Worm (Caenorhabditis elegans) whole organism, young adult: ENCODE results near the gene wbp-11.

Source experiments
- B0019.2 ChIP-seq: fragments of 200-800 bp; sonication (Bioruptor generic); conservative IDR thresholded peaks from 2 replicates; pipeline ENCODE4 v1.3.6; 2022; ENCODE audit warnings: missing genetic modification reagents, missing genetic modification characterization, missing compliant biosample characterization
- C06A6.2 ChIP-seq: fragments of 200-800 bp; sonication (Bioruptor generic); conservative IDR thresholded peaks from 2 replicates; pipeline ENCODE4 v1.3.6; 2022; ENCODE audit warnings: missing genetic modification characterization, missing compliant biosample characterization
- C17E4.6 ChIP-seq: fragments of 200-800 bp; sonication (Bioruptor generic); IDR thresholded peaks from 2 replicates; pipeline ENCODE4 v1.3.6; 2022; ENCODE audit warnings: missing genetic modification reagents, missing genetic modification characterization, missing compliant biosample characterization
- F23B12.7 ChIP-seq: sonication (generic microtip); optimal IDR thresholded peaks from 2 replicates; lab custom pipeline; 2017; ENCODE audit warnings: missing genetic modification characterization, mild to moderate bottlenecking, missing compliant biosample characterization, antibody characterized with exemption, moderate library complexity; ENCODE audit not compliant: insufficient read depth
- F33H1.4 ChIP-seq: fragments of 200-800 bp; sonication (Bioruptor generic); IDR thresholded peaks from 2 replicates; pipeline ENCODE4 v1.3.6; 2022; ENCODE audit warnings: missing genetic modification reagents, missing genetic modification characterization, missing compliant biosample characterization
- K11D2.4 ChIP-seq: fragments of 200-800 bp; sonication (Bioruptor generic); IDR thresholded peaks from 2 replicates; pipeline ENCODE4 v1.3.6; 2022; ENCODE audit warnings: missing genetic modification reagents, missing genetic modification characterization, missing compliant biosample characterization
- Y79H2A.3 ChIP-seq: fragments of 200-800 bp; sonication (Bioruptor generic); conservative IDR thresholded peaks from 2 replicates; pipeline ENCODE4 v1.3.6; 2022; ENCODE audit warnings: missing genetic modification reagents, missing genetic modification characterization, missing compliant biosample characterization
- Y95B8A.8 ChIP-seq: fragments of 200-800 bp; sonication (Bioruptor generic); IDR thresholded peaks from 2 replicates; pipeline ENCODE4 v1.3.6; 2022; ENCODE audit warnings: missing genetic modification reagents, missing genetic modification characterization, missing compliant biosample characterization
- aptf-2 ChIP-seq: fragments of 200-800 bp; sonication (Bioruptor generic); conservative IDR thresholded peaks from 2 replicates; pipeline ENCODE4 v1.3.6; 2022; ENCODE audit warnings: missing genetic modification reagents, missing genetic modification characterization, missing compliant biosample characterization
- attf-3 ChIP-seq: fragments of 200-800 bp; sonication (Bioruptor generic); conservative IDR thresholded peaks from 2 replicates; pipeline ENCODE4 v1.3.6; 2022; ENCODE audit warnings: missing genetic modification reagents, missing genetic modification characterization, missing compliant biosample characterization
- attf-5 ChIP-seq: fragments of 200-800 bp; sonication (Bioruptor generic); optimal IDR thresholded peaks from 2 replicates; lab custom pipeline; 2018; ENCODE audit warnings: mild to moderate bottlenecking, missing genetic modification characterization, missing compliant biosample characterization
- ceh-27 ChIP-seq: fragments of 200-800 bp; sonication (Bioruptor generic); optimal IDR thresholded peaks from 2 replicates; lab custom pipeline; 2018; ENCODE audit warnings: mild to moderate bottlenecking, missing genetic modification characterization, moderate library complexity, missing compliant biosample characterization
- dpl-1 ChIP-seq: fragments of 150-350 bp; optimal IDR thresholded peaks from 2 replicates; lab custom pipeline; 2014; ENCODE audit warnings: missing biosample characterization, missing genetic modification reagents, missing genetic modification characterization
- efl-1 ChIP-seq: fragments of 150-350 bp; optimal IDR thresholded peaks from 2 replicates; lab custom pipeline; 2014; ENCODE audit warnings: missing biosample characterization, missing genetic modification reagents, missing genetic modification characterization
- egl-18 ChIP-seq: fragments of 200-800 bp; sonication (Bioruptor generic); IDR thresholded peaks from 2 replicates; pipeline ENCODE4 v1.3.6; 2022; ENCODE audit warnings: missing genetic modification reagents, missing genetic modification characterization, missing compliant biosample characterization
- egrh-3 ChIP-seq: fragments of 200-800 bp; sonication (Bioruptor generic); IDR thresholded peaks from 2 replicates; pipeline ENCODE4 v1.3.6; 2022; ENCODE audit warnings: missing genetic modification reagents, missing genetic modification characterization, missing compliant biosample characterization
- ekl-4 ChIP-seq: fragments of 200-800 bp; sonication (Bioruptor generic); IDR thresholded peaks from 2 replicates; pipeline ENCODE4 v1.3.6; 2022; ENCODE audit warnings: missing genetic modification reagents, missing genetic modification characterization, missing compliant biosample characterization
- hlh-12 ChIP-seq: sonication (generic microtip); optimal IDR thresholded peaks from 2 replicates; lab custom pipeline; 2016; ENCODE audit warnings: missing genetic modification characterization, missing compliant biosample characterization
- hrde-1 ChIP-seq: sonication (generic microtip); optimal IDR thresholded peaks from 2 replicates; lab custom pipeline; 2016; ENCODE audit warnings: missing genetic modification characterization, mild to moderate bottlenecking, missing compliant biosample characterization, moderate library complexity, missing genotype, missing genetic modification reagents, borderline replicate concordance
- hsf-1 ChIP-seq: fragments of 200-800 bp; sonication (Bioruptor generic); IDR thresholded peaks from 2 replicates; pipeline ENCODE4 v1.3.6; 2022; ENCODE audit warnings: missing genetic modification reagents, missing genetic modification characterization, missing compliant biosample characterization
- let-526 ChIP-seq: fragments of 200-800 bp; sonication (Bioruptor generic); IDR thresholded peaks from 2 replicates; pipeline ENCODE4 v1.3.6; 2022; ENCODE audit warnings: missing genetic modification reagents, missing genetic modification characterization, missing compliant biosample characterization
- lin-35 ChIP-seq, 3 experiments: fragments of 150-350 bp in 2 of 3; sonication (generic microtip) in 1 of 3; optimal IDR thresholded peaks; 2 replicates each; lab custom pipeline; 2014 to 2018; ENCODE audit warnings: missing biosample characterization in 3 of 3, missing genetic modification characterization in 3 of 3, missing genetic modification reagents in 3 of 3
- lin-54 ChIP-seq: fragments of 200-800 bp; sonication (Bioruptor generic); optimal IDR thresholded peaks from 2 replicates; lab custom pipeline; 2018; ENCODE audit warnings: mild to moderate bottlenecking, missing genetic modification characterization, missing compliant biosample characterization
- lir-1 ChIP-seq: fragments of 200-800 bp; sonication (Bioruptor generic); conservative IDR thresholded peaks from 2 replicates; pipeline ENCODE4 v1.3.6; 2022; ENCODE audit warnings: missing genetic modification reagents, missing genetic modification characterization, missing compliant biosample characterization
- lsl-1 ChIP-seq: fragments of 200-800 bp; sonication (Bioruptor generic); optimal IDR thresholded peaks from 2 replicates; lab custom pipeline; 2018; ENCODE audit warnings: mild to moderate bottlenecking, missing genetic modification characterization, moderate library complexity, missing compliant biosample characterization
- lsy-27 ChIP-seq: sonication (generic microtip); optimal IDR thresholded peaks from 2 replicates; lab custom pipeline; 2017; ENCODE audit warnings: missing genetic modification characterization, mild to moderate bottlenecking, missing compliant biosample characterization, antibody characterized with exemption, missing genotype, borderline replicate concordance; ENCODE audit not compliant: insufficient read depth
- madf-10 ChIP-seq: sonication (generic microtip); optimal IDR thresholded peaks from 2 replicates; lab custom pipeline; 2016; ENCODE audit warnings: mild to moderate bottlenecking, missing genetic modification characterization, missing compliant biosample characterization
- madf-6 ChIP-seq: fragments of 200-800 bp; sonication (Bioruptor generic); IDR thresholded peaks from 2 replicates; pipeline ENCODE4 v1.3.6; 2022; ENCODE audit warnings: missing genetic modification reagents, missing genetic modification characterization, missing compliant biosample characterization
- madf-8 ChIP-seq: fragments of 200-800 bp; sonication (Bioruptor generic); conservative IDR thresholded peaks from 2 replicates; pipeline ENCODE4 v1.3.6; 2022; ENCODE audit warnings: missing genetic modification reagents, missing genetic modification characterization, missing compliant biosample characterization
- nfya-1 ChIP-seq: sonication (generic microtip); optimal IDR thresholded peaks from 2 replicates; lab custom pipeline; 2017; ENCODE audit warnings: antibody characterized with exemption, missing compliant biosample characterization, missing genetic modification characterization, borderline replicate concordance; ENCODE audit not compliant: insufficient read depth
- nfyb-1 ChIP-seq: fragments of 200-800 bp; sonication (Bioruptor generic); IDR thresholded peaks from 2 replicates; pipeline ENCODE4 v1.3.6; 2022; ENCODE audit warnings: missing genetic modification reagents, missing genetic modification characterization, missing compliant biosample characterization
- nhr-179 ChIP-seq: sonication (generic microtip); optimal IDR thresholded peaks from 2 replicates; lab custom pipeline; 2016; ENCODE audit warnings: mild to moderate bottlenecking, missing genetic modification characterization, missing compliant biosample characterization
- nhr-80 ChIP-seq: sonication (generic microtip); optimal IDR thresholded peaks from 2 replicates; lab custom pipeline; 2016; ENCODE audit warnings: missing genetic modification characterization, missing compliant biosample characterization
- nhr-90 ChIP-seq: sonication (generic microtip); optimal IDR thresholded peaks from 2 replicates; lab custom pipeline; 2016; ENCODE audit warnings: missing genotype, mild to moderate bottlenecking, missing genetic modification characterization, missing compliant biosample characterization
- rec-8 ChIP-seq, 2 experiments: sonication (generic microtip); optimal IDR thresholded peaks; 2 replicates each; lab custom pipeline; 2016; ENCODE audit warnings: mild to moderate bottlenecking in 2 of 2, missing genetic modification characterization in 2 of 2, missing genetic modification reagents in 2 of 2, missing genotype in 2 of 2, missing biosample characterization in 1 of 2, missing compliant biosample characterization in 1 of 2, moderate library complexity in 1 of 2
- snpc-1.3 ChIP-seq: sonication (generic microtip); optimal IDR thresholded peaks from 2 replicates; lab custom pipeline; 2017; ENCODE audit warnings: missing genetic modification characterization, mild to moderate bottlenecking, missing compliant biosample characterization, antibody characterized with exemption, moderate library complexity, missing genotype, missing genetic modification reagents; ENCODE audit not compliant: insufficient read depth
- snpc-4 ChIP-seq, 5 experiments: fragments of 150-350 bp in 1 of 5; sonication (generic microtip) in 4 of 5; optimal IDR thresholded peaks; 2 replicates each; lab custom pipeline; 2014 to 2018; ENCODE audit warnings: missing genetic modification characterization in 5 of 5, missing biosample characterization in 3 of 5, antibody characterized with exemption in 2 of 5, mild to moderate bottlenecking in 2 of 5, missing compliant biosample characterization in 2 of 5, missing genotype in 2 of 5, moderate library complexity in 2 of 5, missing genetic modification reagents in 1 of 5
- sptf-2 ChIP-seq: fragments of 200-800 bp; sonication (Bioruptor generic); optimal IDR thresholded peaks from 2 replicates; lab custom pipeline; 2018; ENCODE audit warnings: mild to moderate bottlenecking, missing genetic modification characterization, missing compliant biosample characterization
- unc-130 ChIP-seq: sonication (generic microtip); optimal IDR thresholded peaks from 2 replicates; lab custom pipeline; 2016; ENCODE audit warnings: missing genetic modification reagents, missing genetic modification characterization, missing compliant biosample characterization
- xnd-1 ChIP-seq: sonication (generic microtip); optimal IDR thresholded peaks from 2 replicates; lab custom pipeline; 2016; ENCODE audit warnings: missing genotype, missing genetic modification reagents, missing genetic modification characterization, missing compliant biosample characterization
- ztf-18 ChIP-seq: sonication (generic microtip); optimal IDR thresholded peaks from 2 replicates; lab custom pipeline; 2016; ENCODE audit warnings: missing genotype, mild to moderate bottlenecking, missing genetic modification characterization, missing compliant biosample characterization
- ztf-22 ChIP-seq: fragments of 200-800 bp; sonication (Bioruptor generic); optimal IDR thresholded peaks from 2 replicates; lab custom pipeline; 2018; ENCODE audit warnings: mild to moderate bottlenecking, missing genetic modification characterization, moderate library complexity, missing compliant biosample characterization
- ztf-28 ChIP-seq: fragments of 200-800 bp; sonication (Bioruptor generic); IDR thresholded peaks from 2 replicates; pipeline ENCODE4 v1.3.6; 2022; ENCODE audit warnings: missing genetic modification reagents, missing genetic modification characterization, missing compliant biosample characterization

The wbp-11 gene

DNA sequence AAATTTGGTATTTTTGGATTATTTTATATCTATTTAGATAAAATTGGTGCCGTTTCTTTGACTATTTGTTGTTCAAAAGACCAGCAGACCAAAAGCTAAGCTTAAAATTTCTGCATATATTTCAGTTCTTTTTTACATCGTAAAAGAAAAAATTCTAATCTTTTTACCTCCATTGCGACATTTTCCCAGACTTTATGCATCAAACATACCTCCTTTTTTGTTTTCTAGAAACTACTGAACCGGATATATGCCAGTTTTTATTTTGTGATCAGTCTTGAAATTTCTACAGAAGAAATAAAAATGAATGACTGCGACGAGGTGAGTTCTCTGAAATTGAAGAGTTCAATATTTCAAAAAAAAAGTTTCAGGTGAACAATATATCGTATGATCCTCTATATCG lies 21.9 kb downstream of the wbp-11 start, which contains the start of gene srb-6:
Gene srb-6, plus strand, starts transcription at position 301 of the 400 bp plus-strand sequence.
- TF ChIP-seq lin-35 (GFP tag; optimal IDR thresholded peaks at IDR 0.05; lab: Kevin White, UChicago) (no peak), sptf-2 (GFP tag; lab: Kevin White, UChicago) (no peak), xnd-1 (tag; lab: Kevin White, UChicago) (no peak), K11D2.4 (GFP tag; lab: Robert Waterston, UW) (no peak), attf-5 (GFP tag; lab: Kevin White, UChicago) (no peak), egrh-3 (GFP tag; lab: Robert Waterston, UW) (no peak), aptf-2 (GFP tag; lab: Robert Waterston, UW) (no peak), rec-8 (tag; optimal IDR thresholded peaks at IDR 0.05; lab: Kevin White, UChicago) (no peak), ceh-27 (no peak), hlh-12 (no peak), nhr-90 (tag; lab: Kevin White, UChicago) (no peak), nfya-1 (no peak), nhr-80 (tag; lab: Kevin White, UChicago) (no peak), C06A6.2 (no peak), nhr-179 (tag; lab: Kevin White, UChicago) (no peak), dpl-1 (GFP tag; lab: Kevin White, UChicago) (no peak)

DNA sequence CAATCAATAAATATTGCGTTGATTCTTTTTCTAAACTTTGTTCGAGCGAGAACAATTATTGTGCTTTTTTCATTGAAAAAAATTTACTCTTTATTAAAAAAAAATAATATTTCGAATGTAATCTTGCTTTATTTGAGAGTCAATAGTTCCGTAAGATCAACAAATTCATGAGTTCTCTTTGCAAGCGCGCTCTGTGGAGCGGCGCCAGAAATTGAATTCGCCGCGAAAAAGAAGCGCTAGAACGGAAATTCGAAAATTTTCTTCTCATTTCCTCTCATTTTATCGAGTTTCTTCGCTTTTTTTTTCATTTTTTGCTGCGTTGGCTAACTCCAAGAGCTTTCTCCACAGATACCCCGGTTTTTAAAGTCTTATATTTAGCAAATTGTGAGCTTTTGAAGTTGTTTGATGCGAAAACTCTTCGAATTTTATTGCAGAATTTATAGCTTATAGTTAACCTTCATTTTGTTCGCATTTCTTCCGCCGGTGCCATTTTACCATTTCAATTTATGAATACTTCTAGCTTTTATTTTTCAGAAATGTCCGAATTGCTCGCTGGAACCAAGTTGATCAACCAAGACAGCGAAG lies 24.5 kb downstream of the wbp-11 start, which contains the start of gene R05H5.3:
Gene R05H5.3, plus strand, starts transcription at position 535 of the 585 bp plus-strand sequence.
- peak in 1 of 2 experiments; percentile 14 for TF ChIP-seq rec-8 (tag; optimal IDR thresholded peaks at IDR 0.05; lab: Kevin White, UChicago)
- TF ChIP-seq attf-3: peak; percentile 72
- peak; percentile 55; the same call in 1 of the 2 replicates for TF ChIP-seq hsf-1 (GFP tag; lab: Robert Waterston, UW)
- peak; percentile 31; the same call in 1 of the 2 replicates for TF ChIP-seq ekl-4 (GFP tag; lab: Robert Waterston, UW)
- no peak for TF ChIP-seq hrde-1 (tag; lab: Kevin White, UChicago)
- peak; percentile 90 for TF ChIP-seq B0019.2
- peak; percentile 40 for TF ChIP-seq madf-10 (tag; lab: Kevin White, UChicago)
- TF ChIP-seq lir-1 (GFP tag; lab: Robert Waterston, UW): peak; percentile 62; the same call in 1 of the 2 replicates
- TF ChIP-seq C17E4.6 (GFP tag; lab: Robert Waterston, UW): peak; percentile 69; the same call in 1 of the 2 replicates
- TF ChIP-seq F33H1.4 (GFP tag; lab: Robert Waterston, UW): peak; percentile 79
- TF ChIP-seq egrh-3 (GFP tag; lab: Robert Waterston, UW): peak; percentile 64
- TF ChIP-seq let-526 (GFP tag; lab: Robert Waterston, UW): no peak
- no peak for TF ChIP-seq ztf-22 (GFP tag; lab: Kevin White, UChicago)
- TF ChIP-seq lin-54 (GFP tag; lab: Kevin White, UChicago): peak; percentile 85
- TF ChIP-seq egl-18: no peak
- TF ChIP-seq Y79H2A.3 (GFP tag; lab: Robert Waterston, UW): peak; percentile 72; the same call in 1 of the 2 replicates
- TF ChIP-seq nfyb-1: 0 out of 2 replicates have a peak, but pooled peaks have one; percentile 19
- peak; percentile 79 for TF ChIP-seq F23B12.7
- peak; percentile 58 for TF ChIP-seq ztf-18
- peak; percentile 24 for TF ChIP-seq nhr-80 (tag; lab: Kevin White, UChicago)
- TF ChIP-seq aptf-2 (GFP tag; lab: Robert Waterston, UW): 0 out of 2 replicates have a peak, but pooled peaks have one; percentile 56
- peak; percentile 92 for TF ChIP-seq unc-130 (GFP tag; lab: Kevin White, UChicago)
- peak; percentile 37 for TF ChIP-seq snpc-4 (GFP tag; optimal IDR thresholded peaks at IDR 0.05; lab: Kevin White, UChicago)
- TF ChIP-seq snpc-4 (tag; optimal IDR thresholded peaks at IDR 0.05; lab: Kevin White, UChicago): no peak
- peak; percentile 96 for TF ChIP-seq efl-1 (GFP tag; lab: Kevin White, UChicago)
- TF ChIP-seq attf-5 (GFP tag; lab: Kevin White, UChicago): peak; percentile 76
- TF ChIP-seq ztf-28: no peak; the same call in none of the 2 replicates
- TF ChIP-seq nhr-90 (tag; lab: Kevin White, UChicago): no peak
- peak; percentile 75 for TF ChIP-seq Y95B8A.8 (GFP tag; lab: Robert Waterston, UW)
- no peak for TF ChIP-seq lsy-27 (tag; lab: Kevin White, UChicago)
- TF ChIP-seq madf-8 (GFP tag; lab: Robert Waterston, UW): peak; percentile 91
- TF ChIP-seq dpl-1 (GFP tag; lab: Kevin White, UChicago): peak; percentile 91
- peak; percentile 80 for TF ChIP-seq lsl-1 (GFP tag; lab: Kevin White, UChicago)
- TF ChIP-seq madf-6 (GFP tag; lab: Robert Waterston, UW): peak; percentile 96
- peak; percentile 40 for TF ChIP-seq snpc-1.3
